Worm (Caenorhabditis elegans): Measurements from ENCODE around the gene orai-1.
"Not testable (repeated sequence)": the region's sequence is repeated elsewhere in the genome, so short reads cannot be mapped to it uniquely, and the experiment has no call there.

The orai-1 gene

DNA sequence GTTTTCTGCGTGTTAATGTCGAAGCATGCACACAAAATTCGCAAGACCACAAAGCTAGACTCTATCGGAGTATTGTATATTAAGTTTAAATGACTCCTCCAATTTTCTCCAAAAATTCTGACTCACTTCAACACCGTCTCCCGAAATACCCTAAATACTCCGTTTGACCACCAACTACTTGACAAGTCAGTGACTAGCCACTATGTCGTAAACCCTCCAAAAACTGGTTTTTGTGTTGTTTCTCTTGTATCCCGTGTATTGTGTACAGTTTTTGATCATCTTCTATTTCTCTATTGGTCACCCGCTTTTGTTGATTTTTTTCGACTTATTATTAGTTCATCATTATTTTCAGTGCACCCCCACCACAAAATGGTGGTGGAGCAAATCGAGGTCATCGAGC is 11.8 kb downstream of the orai-1 start, which contains the start of gene C09F5.1:
TSS of gene C09F5.1 (plus strand) at position 353 of the 400 bp plus-strand sequence.
- no peak for TF ChIP-seq W03F9.2 (tag; optimal IDR thresholded peaks at IDR 0.05)
- no peak for TF ChIP-seq him-1 (tag; optimal IDR thresholded peaks at IDR 0.05)
- TF ChIP-seq dao-5 (tag; optimal IDR thresholded peaks at IDR 0.05): no peak

- TF ChIP-seq him-1 (tag; optimal IDR thresholded peaks at IDR 0.05) (no peak), W03F9.2 (tag; optimal IDR thresholded peaks at IDR 0.05) (no peak), dao-5 (tag; optimal IDR thresholded peaks at IDR 0.05) (no peak)
These were observed 18.7 kb downstream of the orai-1 start, which contains the start of gene C09F5.3 for ce11 chrIII:665173-665757. Gene C09F5.3 (minus strand): TSS chrIII:665266.

DNA sequence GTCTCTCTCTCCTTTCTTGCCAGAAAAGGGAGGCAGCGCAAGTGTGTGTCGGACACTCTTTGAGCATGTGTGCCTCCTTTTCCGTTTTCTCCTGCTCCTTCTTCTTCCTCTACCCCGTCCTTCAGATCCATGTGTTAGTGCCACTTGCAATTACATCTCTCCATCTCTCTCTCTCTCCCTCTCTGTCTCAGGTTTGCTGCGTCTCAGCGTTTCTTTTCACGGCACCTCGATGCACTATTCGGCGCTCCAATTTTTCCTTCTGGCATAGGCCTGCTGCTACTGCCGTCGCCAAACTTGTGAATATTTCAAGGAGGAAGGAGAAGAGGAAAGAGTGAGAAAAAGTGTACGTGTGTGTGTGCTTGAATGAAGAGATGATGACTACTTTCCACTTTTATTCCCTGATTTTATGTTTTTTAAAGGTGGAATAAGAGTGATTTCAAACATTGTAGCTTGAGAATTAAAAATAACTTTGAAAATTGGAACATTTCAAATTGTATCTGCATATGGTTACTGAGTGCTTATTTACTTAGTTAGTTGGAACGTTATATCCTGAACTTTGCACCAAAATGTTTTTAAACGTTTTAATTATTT is 21.8 kb downstream of the orai-1 start, which contains the start of gene W02B3.3:
TSS of gene W02B3.3 (minus strand) at position 131 of the 591 bp plus-strand sequence.
- TF ChIP-seq him-1 (tag; optimal IDR thresholded peaks at IDR 0.05) (peak; percentile 97), dao-5 (tag; optimal IDR thresholded peaks at IDR 0.05) (no peak)

- TF ChIP-seq him-1 (tag; optimal IDR thresholded peaks at IDR 0.05) (peak; percentile 2), W03F9.2 (tag; optimal IDR thresholded peaks at IDR 0.05) (no peak)
These were observed 24.4 kb downstream of the orai-1 start for ce11 chrIII:670994-671393.

ce11 chrIII:675413-675812 is 28.9 kb downstream of the orai-1 start:
- no peak for TF ChIP-seq W03F9.2 (tag; optimal IDR thresholded peaks at IDR 0.05)
- TF ChIP-seq him-1 (tag; optimal IDR thresholded peaks at IDR 0.05): no peak
- TF ChIP-seq dao-5 (tag; optimal IDR thresholded peaks at IDR 0.05): no peak

DNA sequence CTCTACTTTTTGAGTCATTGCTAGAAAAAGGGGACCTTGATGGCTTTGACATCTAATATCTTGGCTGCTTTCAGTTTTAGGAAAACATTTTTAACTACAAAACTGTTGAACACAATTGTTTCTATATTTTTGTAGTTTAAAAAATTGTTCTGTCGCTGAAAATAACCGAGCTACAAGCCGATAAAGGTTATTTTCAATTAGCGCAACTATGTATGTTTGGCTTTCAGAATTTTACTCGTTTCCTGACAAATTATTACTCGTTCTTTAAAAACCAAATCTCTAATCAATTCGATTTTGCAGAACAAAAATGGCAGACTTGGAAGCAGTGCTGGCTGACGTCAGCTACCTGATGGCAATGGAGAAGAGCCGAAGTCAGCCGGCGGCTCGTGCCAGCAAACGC is 29.3 kb downstream of the orai-1 start, which contains the start of gene grk-2:
TSS of gene grk-2 (plus strand) at position 301 of the 400 bp plus-strand sequence.
- TF ChIP-seq him-1 (tag; optimal IDR thresholded peaks at IDR 0.05) (no peak), dao-5 (tag; optimal IDR thresholded peaks at IDR 0.05) (no peak), W03F9.2 (tag; optimal IDR thresholded peaks at IDR 0.05) (no peak)

- TF ChIP-seq him-1 (tag; optimal IDR thresholded peaks at IDR 0.05) (no peak), W03F9.2 (tag; optimal IDR thresholded peaks at IDR 0.05) (no peak)
These were observed 36.8 kb downstream of the orai-1 start, which contains the start of gene W02B3.4 for ce11 chrIII:683318-683717. Gene W02B3.4 (minus strand): TSS chrIII:683418.

- TF ChIP-seq W03F9.2 (tag; optimal IDR thresholded peaks at IDR 0.05) (no peak), him-1 (tag; optimal IDR thresholded peaks at IDR 0.05) (no peak), dao-5 (tag; optimal IDR thresholded peaks at IDR 0.05) (no peak)
These were observed 41.5 kb downstream of the orai-1 start for ce11 chrIII:688083-688482.

DNA sequence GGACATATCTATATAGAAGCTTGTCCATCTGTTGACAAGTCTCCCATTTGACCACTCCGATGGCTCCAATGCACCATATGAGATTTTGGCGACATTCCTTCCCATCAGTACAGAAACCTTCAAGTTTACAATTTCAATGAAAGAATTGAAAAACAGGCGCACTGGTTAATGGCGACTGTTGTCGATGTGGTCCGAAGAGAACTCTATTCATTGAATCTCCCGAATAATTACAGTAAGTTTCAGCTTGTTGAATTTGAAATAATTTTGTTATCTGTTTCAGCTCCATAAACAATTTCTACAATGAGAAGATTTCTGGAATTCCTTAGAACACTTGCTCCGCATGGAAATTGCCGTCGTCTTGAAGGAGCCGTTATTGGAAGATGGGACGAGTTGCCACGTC is 42.3 kb downstream of the orai-1 start, which contains the start of gene elf-1:
TSS of gene elf-1 (plus strand) at position 301 of the 400 bp plus-strand sequence.
- TF ChIP-seq dao-5, him-1, W03F9.2 (tag; optimal IDR thresholded peaks at IDR 0.05): not testable (repeated sequence)

ce11 chrIII:691933-692332 is 45.4 kb downstream of the orai-1 start, which contains the start of gene W02B3.7:
Gene W02B3.7 (minus strand): TSS chrIII:692033.
- TF ChIP-seq dao-5 (tag; optimal IDR thresholded peaks at IDR 0.05) (no peak), him-1 (tag; optimal IDR thresholded peaks at IDR 0.05) (no peak), W03F9.2 (tag; optimal IDR thresholded peaks at IDR 0.05) (no peak)

ce11 chrIII:696372-696771 is 49.8 kb downstream of the orai-1 start, which contains the start of gene sel-15:
Gene sel-15 (minus strand): TSS chrIII:696472.
- TF ChIP-seq him-1 (tag; optimal IDR thresholded peaks at IDR 0.05) (no peak), W03F9.2 (tag; optimal IDR thresholded peaks at IDR 0.05) (no peak), dao-5 (tag; optimal IDR thresholded peaks at IDR 0.05) (no peak)

ce11 chrIII:698814-699213 is 52.3 kb downstream of the orai-1 start:
- TF ChIP-seq dao-5 (tag; optimal IDR thresholded peaks at IDR 0.05): peak; percentile 58
- TF ChIP-seq him-1 (tag; optimal IDR thresholded peaks at IDR 0.05): no peak
- no peak for TF ChIP-seq W03F9.2 (tag; optimal IDR thresholded peaks at IDR 0.05)

Data from whole organism, L4/young adult.